Worm (Caenorhabditis elegans): ENCODE measurements around the gene Y60C6A.2.
A peak's percentile ranks its signal among the peaks of the same experiment; 100 is the strongest.

Gene Y60C6A.2

DNA sequence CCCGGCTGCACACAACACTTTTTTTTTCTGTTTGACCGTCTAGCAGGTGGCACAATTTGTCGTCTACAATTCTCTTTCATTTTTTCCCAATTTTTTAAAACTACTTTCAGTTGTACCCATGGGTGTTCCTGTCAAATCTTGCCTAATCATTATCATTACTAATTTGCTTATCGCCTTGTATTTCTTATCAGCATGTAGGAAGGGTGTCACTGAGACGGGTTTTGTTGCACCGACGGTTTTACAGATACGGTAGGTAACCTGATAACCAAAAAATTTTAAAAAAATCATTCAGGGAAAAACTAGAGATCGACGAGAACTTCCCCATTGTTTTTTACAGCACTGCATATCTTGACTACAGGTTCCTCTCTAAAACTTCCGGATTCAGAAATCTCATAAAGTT, 47.5 kb downstream of the Y60C6A.2 start, which contains the start of gene F39G3.2 (continued):
- no peak for TF ChIP-seq jun-1 (tag; optimal IDR thresholded peaks at IDR 0.05)
- no peak for TF ChIP-seq daf-12 (tag; optimal IDR thresholded peaks at IDR 0.05)
- peak; percentile 72 for TF ChIP-seq nhr-28 (tag; optimal IDR thresholded peaks at IDR 0.05)
- TF ChIP-seq spr-3 (GFP tag; optimal IDR thresholded peaks at IDR 0.05), result no peak
- no peak for TF ChIP-seq rbr-2 (tag; optimal IDR thresholded peaks at IDR 0.05)
- no peak for TF ChIP-seq aha-1 (tag)
- no peak for TF ChIP-seq T20F7.1 (GFP tag; optimal IDR thresholded peaks at IDR 0.05)
- peak; percentile 89 for TF ChIP-seq pqm-1 (tag; optimal IDR thresholded peaks at IDR 0.05)
- TF ChIP-seq dve-1 (tag; optimal IDR thresholded peaks at IDR 0.05; ENCODE audit: insufficient read depth), result peak; percentile 54
- TF ChIP-seq snpc-4 (tag; optimal IDR thresholded peaks at IDR 0.05), result no peak
- no peak for TF ChIP-seq zip-2 (tag; optimal IDR thresholded peaks at IDR 0.05)
- TF ChIP-seq ama-1 (optimal IDR thresholded peaks at IDR 0.05), result no peak
- no peak for TF ChIP-seq zfp-2 (tag; optimal IDR thresholded peaks at IDR 0.05)
- TF ChIP-seq madf-9 (GFP tag; conservative IDR thresholded peaks at IDR 0.05), result no peak
- no peak for TF ChIP-seq fkh-10 (GFP tag; optimal IDR thresholded peaks at IDR 0.05)
- peak; percentile 56 for TF ChIP-seq hlh-11 (tag; optimal IDR thresholded peaks at IDR 0.05)
- no peak for TF ChIP-seq lin-29 (GFP tag; IDR thresholded peaks at IDR 0.05)
- no peak for TF ChIP-seq dpl-1 (GFP tag; optimal IDR thresholded peaks at IDR 0.05)
- no peak for TF ChIP-seq ceh-62 (tag; optimal IDR thresholded peaks at IDR 0.05)
- no peak for TF ChIP-seq Y48G9A.11 (GFP tag; IDR thresholded peaks at IDR 0.05)
- TF ChIP-seq dmd-9 (GFP tag; IDR thresholded peaks at IDR 0.05), result no peak
